Worm (Caenorhabditis elegans) whole organism, mixed stage, embryonic: ENCODE results near the gene alh-13.

ENCODE experiments used
- M03D4.4 ChIP-seq: sonication (generic microtip); optimal IDR thresholded peaks from 2 replicates; lab custom pipeline; 2017; ENCODE audit warnings: mild to moderate bottlenecking, missing genetic modification characterization, missing compliant biosample characterization
- blmp-1 ChIP-seq: fragments of 150-350 bp; optimal IDR thresholded peaks from 2 replicates; lab custom pipeline; 2014; ENCODE audit warnings: missing biosample characterization, missing genetic modification characterization
- ceh-39 ChIP-seq: fragments of 150-350 bp; optimal IDR thresholded peaks from 2 replicates; lab custom pipeline; 2014; ENCODE audit warnings: missing biosample characterization, missing genetic modification characterization
- ceh-43 ChIP-seq: fragments of 200-800 bp; sonication (Bioruptor generic); optimal IDR thresholded peaks from 2 replicates; lab custom pipeline; 2018; ENCODE audit warnings: mild to moderate bottlenecking, missing genetic modification characterization, moderate library complexity, missing compliant biosample characterization
- ceh-83 ChIP-seq: fragments of 200-800 bp; sonication (Bioruptor generic); optimal IDR thresholded peaks from 2 replicates; lab custom pipeline; 2018; ENCODE audit warnings: mild to moderate bottlenecking, missing genetic modification characterization, missing compliant biosample characterization
- cnd-1 ChIP-seq: fragments of 200-800 bp; sonication (Bioruptor generic); optimal IDR thresholded peaks from 2 replicates; lab custom pipeline; 2018; ENCODE audit warnings: mild to moderate bottlenecking, missing genetic modification characterization, missing compliant biosample characterization
- drap-1 ChIP-seq: fragments of 200-800 bp; sonication (Bioruptor generic); optimal IDR thresholded peaks from 3 replicates; lab custom pipeline; 2018; ENCODE audit warnings: mild to moderate bottlenecking, missing genetic modification characterization, missing compliant biosample characterization
- flh-1 ChIP-seq: fragments of 200-800 bp; sonication (Bioruptor generic); optimal IDR thresholded peaks from 2 replicates; lab custom pipeline; 2018; ENCODE audit warnings: mild to moderate bottlenecking, missing genetic modification characterization, moderate library complexity, missing compliant biosample characterization
- ham-2 ChIP-seq: fragments of 200-800 bp; sonication (Bioruptor generic); optimal IDR thresholded peaks from 2 replicates; lab custom pipeline; 2018; ENCODE audit warnings: mild to moderate bottlenecking, missing genetic modification characterization, missing compliant biosample characterization
- hlh-1 ChIP-seq: fragments of 150-350 bp; optimal IDR thresholded peaks from 2 replicates; lab custom pipeline; 2014; ENCODE audit warnings: missing biosample characterization, missing genetic modification reagents, missing genetic modification characterization
- lin-13 ChIP-seq: fragments of 150-350 bp; optimal IDR thresholded peaks from 2 replicates; lab custom pipeline; 2014; ENCODE audit warnings: missing biosample characterization, missing genetic modification characterization
- lsy-2 ChIP-seq: fragments of 150-350 bp; optimal IDR thresholded peaks from 2 replicates; lab custom pipeline; 2014; ENCODE audit warnings: missing biosample characterization, missing genetic modification characterization
- mab-5 ChIP-seq: fragments of 150-350 bp; optimal IDR thresholded peaks from 2 replicates; lab custom pipeline; 2014; ENCODE audit warnings: missing biosample characterization, missing genetic modification characterization
- mep-1 ChIP-seq: fragments of 150-350 bp; optimal IDR thresholded peaks from 2 replicates; lab custom pipeline; 2017; ENCODE audit warnings: missing biosample characterization, missing genetic modification reagents, missing genetic modification characterization, inconsistent platforms
- mls-2 ChIP-seq: sonication (generic microtip); optimal IDR thresholded peaks from 2 replicates; lab custom pipeline; 2016; ENCODE audit warnings: mild to moderate bottlenecking, missing genetic modification characterization, moderate library complexity, missing compliant biosample characterization
- nhr-12 ChIP-seq: fragments of 150-350 bp; optimal IDR thresholded peaks from 2 replicates; lab custom pipeline; 2014; ENCODE audit warnings: missing biosample characterization, missing genetic modification characterization
- nhr-2 ChIP-seq: fragments of 150-350 bp; optimal IDR thresholded peaks from 2 replicates; lab custom pipeline; 2014; ENCODE audit warnings: missing biosample characterization, missing genetic modification characterization
- nhr-76 ChIP-seq: sonication (generic microtip); optimal IDR thresholded peaks from 2 replicates; lab custom pipeline; 2017; ENCODE audit warnings: missing biosample characterization, missing genetic modification characterization
- pha-4 ChIP-seq: fragments of 150-350 bp; optimal IDR thresholded peaks from 2 replicates; lab custom pipeline; 2018; ENCODE audit warnings: missing biosample characterization, missing genetic modification reagents, missing genetic modification characterization
- sem-2 ChIP-seq: fragments of 200-800 bp; sonication (Bioruptor generic); optimal IDR thresholded peaks from 2 replicates; lab custom pipeline; 2018; ENCODE audit warnings: mild to moderate bottlenecking, missing genetic modification characterization, missing compliant biosample characterization
- snpc-4 ChIP-seq: fragments of 150-350 bp; optimal IDR thresholded peaks from 2 replicates; lab custom pipeline; 2014; ENCODE audit warnings: missing biosample characterization, missing genetic modification characterization
- sptf-1 ChIP-seq: sonication (generic microtip); optimal IDR thresholded peaks from 2 replicates; lab custom pipeline; 2017; ENCODE audit warnings: mild to moderate bottlenecking, missing genetic modification characterization, moderate library complexity, missing compliant biosample characterization
- tbx-8 ChIP-seq: fragments of 200-800 bp; sonication (Bioruptor generic); optimal IDR thresholded peaks from 2 replicates; lab custom pipeline; 2018; ENCODE audit warnings: mild to moderate bottlenecking, missing genetic modification characterization, moderate library complexity, missing compliant biosample characterization
- unc-120 ChIP-seq: sonication (generic microtip); optimal IDR thresholded peaks from 2 replicates; lab custom pipeline; 2017; ENCODE audit warnings: missing genetic modification characterization, missing compliant biosample characterization; ENCODE audit not compliant: poor library complexity, severe bottlenecking
- unc-39 ChIP-seq: fragments of 150-350 bp; optimal IDR thresholded peaks from 2 replicates; lab custom pipeline; 2014; ENCODE audit warnings: missing biosample characterization, missing genetic modification characterization
- ztf-11 ChIP-seq: fragments of 150-350 bp; optimal IDR thresholded peaks from 2 replicates; lab custom pipeline; 2014; ENCODE audit warnings: missing biosample characterization, missing genetic modification characterization

Gene alh-13

DNA sequence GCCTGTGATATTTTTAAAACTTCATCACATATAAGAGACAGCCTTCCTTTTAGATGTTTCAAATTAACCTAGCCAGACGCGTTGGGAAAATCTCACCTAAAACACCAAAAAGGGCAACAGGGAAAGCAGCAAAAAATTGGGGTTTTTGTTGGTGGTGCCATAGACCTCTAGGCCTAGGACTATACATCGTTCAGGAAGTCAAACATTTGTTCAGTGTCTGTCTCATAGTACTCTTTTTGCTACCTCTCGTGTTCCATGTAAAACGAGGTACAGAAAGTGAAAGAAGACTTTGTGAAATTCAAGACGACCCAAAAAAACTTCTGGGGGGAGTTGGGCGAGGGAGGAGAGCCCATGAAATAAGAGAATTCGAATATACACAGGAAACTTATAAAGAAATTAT lies 46.9 kb downstream of the alh-13 start:
- TF ChIP-seq nhr-2 (tag; lab: Kevin White, UChicago) = no peak
- no peak for TF ChIP-seq unc-120 (tag; lab: Kevin White, UChicago)
- no peak for TF ChIP-seq pha-4
- TF ChIP-seq snpc-4 (tag; lab: Kevin White, UChicago) = no peak
- no peak for TF ChIP-seq ztf-11 (tag; lab: Kevin White, UChicago)
- TF ChIP-seq cnd-1 = no peak
- TF ChIP-seq nhr-12 (tag; lab: Kevin White, UChicago) = no peak
- TF ChIP-seq lsy-2 (tag; lab: Kevin White, UChicago) = no peak
- TF ChIP-seq lin-13 (tag; lab: Kevin White, UChicago) = no peak
- TF ChIP-seq mab-5 (tag; lab: Kevin White, UChicago) = no peak
- no peak for TF ChIP-seq ceh-39 (tag; lab: Kevin White, UChicago)
- no peak for TF ChIP-seq nhr-76 (tag; lab: Kevin White, UChicago)
- TF ChIP-seq ceh-83 (GFP tag; lab: Kevin White, UChicago) = no peak
- TF ChIP-seq sptf-1 (tag; lab: Kevin White, UChicago) = no peak
- no peak for TF ChIP-seq sem-2

DNA sequence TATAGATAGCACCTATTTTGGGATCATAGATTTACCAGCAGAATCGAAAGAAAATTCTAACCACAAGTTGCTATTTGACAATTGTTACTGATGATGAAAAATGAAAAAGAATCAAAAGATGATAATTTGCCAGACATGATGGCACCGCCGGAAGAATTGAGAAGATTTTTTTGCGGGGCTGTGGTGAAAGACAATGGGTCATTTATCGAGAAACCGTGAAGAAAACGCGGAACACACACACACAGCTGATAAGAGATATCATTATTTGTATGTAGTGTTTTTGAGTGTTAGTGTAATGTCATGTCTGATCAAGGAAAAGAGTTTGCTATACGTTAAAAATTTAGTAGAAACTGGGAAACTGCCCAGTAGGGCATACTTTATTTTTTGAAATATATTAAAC lies 52.7 kb downstream of the alh-13 start:
- TF ChIP-seq unc-39 (tag; lab: Kevin White, UChicago) = no peak
- TF ChIP-seq drap-1 (GFP tag; lab: Kevin White, UChicago) = no peak
- TF ChIP-seq tbx-8 (GFP tag; lab: Kevin White, UChicago) = no peak
- TF ChIP-seq ceh-43 (GFP tag; lab: Kevin White, UChicago) = no peak
- TF ChIP-seq mls-2 (tag; lab: Kevin White, UChicago) = no peak
- TF ChIP-seq pha-4 = no peak
- TF ChIP-seq hlh-1 (tag; lab: Kevin White, UChicago) = no peak
- no peak for TF ChIP-seq flh-1 (GFP tag; lab: Kevin White, UChicago)
- TF ChIP-seq blmp-1 = no peak
- TF ChIP-seq snpc-4 (tag; lab: Kevin White, UChicago) = no peak
- TF ChIP-seq ham-2 (GFP tag; lab: Kevin White, UChicago) = no peak
- no peak for TF ChIP-seq M03D4.4
- TF ChIP-seq mep-1 = no peak
